Fruit fly (Drosophila melanogaster): ENCODE data around the gene CG3795.

CG3795 gene

dm6 chrX:1668688-1669087 lies 41.3 kb downstream of the CG3795 start, which contains the start of gene Mur2B:
TSS of gene Mur2B (minus strand) at chrX:1668788.
- TF ChIP-seq Myc (optimal IDR thresholded peaks at IDR 0.05) (no peak), Sin3A (optimal IDR thresholded peaks at IDR 0.05) (no peak), psq (optimal IDR thresholded peaks at IDR 0.05) (no peak), insv (optimal IDR thresholded peaks at IDR 0.05) (no peak), h (optimal IDR thresholded peaks at IDR 0.05) (no peak), ttk (optimal IDR thresholded peaks at IDR 0.05) (no peak)

dm6 chrX:1664836-1665235 lies 45.1 kb downstream of the CG3795 start, which contains the start of gene dor:
TSS of gene dor (plus strand) at chrX:1665052.
- no peak for TF ChIP-seq h (optimal IDR thresholded peaks at IDR 0.05)
- no peak for TF ChIP-seq Myc (optimal IDR thresholded peaks at IDR 0.05)
- no peak for TF ChIP-seq ttk (optimal IDR thresholded peaks at IDR 0.05)
- no peak for TF ChIP-seq insv (optimal IDR thresholded peaks at IDR 0.05)

- no peak for TF ChIP-seq Myc (optimal IDR thresholded peaks at IDR 0.05)
- TF ChIP-seq psq (optimal IDR thresholded peaks at IDR 0.05) = no peak
- no peak for TF ChIP-seq insv (optimal IDR thresholded peaks at IDR 0.05)
- TF ChIP-seq ttk (optimal IDR thresholded peaks at IDR 0.05) = no peak
- TF ChIP-seq Sin3A (optimal IDR thresholded peaks at IDR 0.05) = no peak
- TF ChIP-seq h (optimal IDR thresholded peaks at IDR 0.05) = no peak
These were observed 49.7 kb downstream of the CG3795 start for dm6 chrX:1660269-1660668.
